Fruit fly (Drosophila melanogaster): ENCODE data around the gene CG1236.

dm6 chr3R:5781462-5781861 lies 44.9 kb downstream of the CG1236 start, which contains the start of gene kat-60L1:
- no peak for TF ChIP-seq CG11085 (GFP tag; IDR thresholded peaks at IDR 0.05)
- no peak for TF ChIP-seq CG17361 (GFP tag; IDR thresholded peaks at IDR 0.05)
- no peak for TF ChIP-seq Vsx1 (GFP tag; optimal IDR thresholded peaks at IDR 0.05)
- TF ChIP-seq oc (tag; optimal IDR thresholded peaks at IDR 0.05): no peak
- no peak for TF ChIP-seq insv (GFP tag; optimal IDR thresholded peaks at IDR 0.05)
- no peak for TF ChIP-seq ems (GFP tag; optimal IDR thresholded peaks at IDR 0.05)
- no peak for TF ChIP-seq CG10959 (GFP tag; IDR thresholded peaks at IDR 0.05)
- no peak for TF ChIP-seq CG7745 (tag; optimal IDR thresholded peaks at IDR 0.05)
- TF ChIP-seq Bteb2 (GFP tag; optimal IDR thresholded peaks at IDR 0.05): no peak

All from whole organism, embryonic.